Worm (Caenorhabditis elegans) whole organism, L1 larva: ENCODE measurements around the gene T11F8.12.

ENCODE experiments used
- ceh-8 ChIP-seq: fragments of 200-800 bp; sonication (Bioruptor generic); optimal IDR thresholded peaks from 2 replicates; lab custom pipeline; 2018; ENCODE audit warnings: mild to moderate bottlenecking, missing genetic modification characterization, moderate library complexity, missing compliant biosample characterization
- dsc-1 ChIP-seq: sonication (generic microtip); optimal IDR thresholded peaks from 2 replicates; lab custom pipeline; 2016; ENCODE audit warnings: mild to moderate bottlenecking, missing genetic modification characterization, missing compliant biosample characterization
- elt-3 ChIP-seq, 6 experiments: fragments of 150-350 bp in 1 of 6; sonication (generic microtip); optimal IDR thresholded peaks; 2 replicates each; lab custom pipeline; 2017 to 2018; ENCODE audit warnings: missing biosample characterization in 6 of 6, missing genetic modification characterization in 6 of 6, inconsistent platforms in 1 of 6
- mep-1 ChIP-seq: fragments of 150-350 bp; optimal IDR thresholded peaks from 2 replicates; lab custom pipeline; 2014; ENCODE audit warnings: missing biosample characterization, missing genetic modification characterization
- nhr-20 ChIP-seq: sonication (generic microtip); optimal IDR thresholded peaks from 2 replicates; lab custom pipeline; 2016; ENCODE audit warnings: mild to moderate bottlenecking, missing genetic modification characterization, missing compliant biosample characterization
- unc-62 ChIP-seq: fragments of 150-350 bp; optimal IDR thresholded peaks from 2 replicates; lab custom pipeline; 2014; ENCODE audit warnings: missing biosample characterization, missing genetic modification reagents, missing genetic modification characterization

The T11F8.12 gene

ce11 chrIV:5438705-5439104 lies 43.4 kb downstream of the T11F8.12 start, which contains the start of gene mgl-3:
mgl-3 (plus strand) TSS chrIV:5439005.
- no peak for TF ChIP-seq dsc-1 (tag; lab: Kevin White, UChicago)
- TF ChIP-seq ceh-8 (GFP tag; lab: Kevin White, UChicago) = no peak
- no peak for TF ChIP-seq mep-1
- no peak for TF ChIP-seq unc-62 (GFP tag; lab: Kevin White, UChicago)
- TF ChIP-seq nhr-20 (tag; lab: Kevin White, UChicago) = no peak
- no peak for TF ChIP-seq elt-3 (tag; optimal IDR thresholded peaks at IDR 0.05; lab: Kevin White, UChicago)
